Fruit fly (Drosophila melanogaster): ENCODE measurements around the gene Cht2.
A peak's percentile ranks its signal among the peaks of the same experiment; 100 is the strongest.

Cht2 gene

DNA sequence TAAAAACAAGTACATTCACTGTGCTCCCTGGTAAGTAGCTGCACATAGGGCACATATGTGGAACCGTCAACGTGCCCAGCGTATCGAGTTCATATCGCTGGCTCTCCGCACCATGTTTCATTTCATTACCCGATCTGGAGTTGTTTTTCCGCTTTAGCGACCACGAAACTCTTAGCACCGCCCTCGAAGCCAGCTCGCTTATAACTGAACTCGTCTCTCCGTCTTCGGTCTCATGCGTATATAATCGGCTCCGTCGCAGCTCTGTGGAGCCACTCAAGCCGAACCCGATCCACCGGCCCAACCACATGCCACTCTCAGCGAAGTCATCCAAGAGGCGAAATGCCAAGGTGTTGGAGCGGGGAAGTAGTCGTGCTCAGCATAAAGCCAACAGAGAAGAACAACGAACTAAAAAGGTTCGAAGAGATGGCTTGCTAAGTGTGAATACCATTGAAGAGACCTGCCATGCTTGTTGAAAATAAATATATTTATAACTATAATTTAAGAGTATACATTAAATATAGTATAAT, at the start of gene Cht2 (continued):
- no peak for TF ChIP-seq Smox (GFP tag; optimal IDR thresholded peaks at IDR 0.05)
- TF ChIP-seq Sox102F (GFP tag; optimal IDR thresholded peaks at IDR 0.05) = peak; percentile 32
- TF ChIP-seq lz (GFP tag; optimal IDR thresholded peaks at IDR 0.05) = no peak
- TF ChIP-seq Eip93F (GFP tag; optimal IDR thresholded peaks at IDR 0.05) = peak; percentile 1
- peak; percentile 63 for TF ChIP-seq dsx (GFP tag; optimal IDR thresholded peaks at IDR 0.05; ENCODE audit: poor library complexity, severe bottlenecking)
- no peak for TF ChIP-seq CG10669 (GFP tag; optimal IDR thresholded peaks at IDR 0.05)
- no peak for TF ChIP-seq CG7368 (GFP tag; optimal IDR thresholded peaks at IDR 0.05)

- no peak for TF ChIP-seq CG11294 (GFP tag; IDR thresholded peaks at IDR 0.05)
- TF ChIP-seq ss (GFP tag; optimal IDR thresholded peaks at IDR 0.05) = no peak
- TF ChIP-seq Sox14 (GFP tag; optimal IDR thresholded peaks at IDR 0.05) = no peak
- TF ChIP-seq vri (GFP tag; optimal IDR thresholded peaks at IDR 0.05) = no peak
- TF ChIP-seq Blimp-1 (GFP tag; optimal IDR thresholded peaks at IDR 0.05) = no peak
- peak; percentile 66 for TF ChIP-seq CG1621 (tag; optimal IDR thresholded peaks at IDR 0.05)
- TF ChIP-seq CG11902 (GFP tag; optimal IDR thresholded peaks at IDR 0.05) = no peak
- peak; percentile 32 for TF ChIP-seq esn (GFP tag; optimal IDR thresholded peaks at IDR 0.05)
Observed at dm6 chr3L:1802802-1803201, 47.1 kb upstream of the Cht2 start, which contains the start of the genes JTBR and CG42676. Gene JTBR (minus strand): TSS chr3L:1802856. Gene CG42676 (plus strand): TSS chr3L:1803107.

dm6 chr3L:1798649-1799048, 42.9 kb upstream of the Cht2 start, which contains the start of gene Patj:
Gene Patj (plus strand): TSS chr3L:1798803.
- TF ChIP-seq Hr4 (GFP tag; optimal IDR thresholded peaks at IDR 0.05) = no peak

DNA sequence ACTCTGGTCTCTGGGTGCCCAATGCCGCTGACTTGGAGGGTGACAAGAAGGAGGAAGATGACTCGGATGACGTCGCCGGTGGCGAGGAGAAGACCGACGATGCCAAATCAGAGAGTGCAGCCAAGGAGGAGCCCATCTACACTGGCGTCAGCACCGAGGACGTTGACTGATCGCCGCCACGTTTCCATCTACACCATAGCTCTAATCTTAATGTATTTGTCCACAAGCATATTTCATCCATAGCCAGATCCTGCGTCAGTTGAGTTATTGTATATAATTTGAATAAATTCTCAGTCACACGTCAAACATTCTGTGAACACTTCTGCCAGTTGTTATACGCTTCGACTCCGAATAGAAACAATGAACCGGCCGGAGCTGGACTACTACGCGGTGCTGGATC, 41.3 kb upstream of the Cht2 start, which contains the start of gene CG12020:
TSS of gene CG12020 (plus strand) at position 301 of the 400 bp plus-strand sequence.
- no peak for TF ChIP-seq Hr38 (GFP tag; optimal IDR thresholded peaks at IDR 0.05)
- TF ChIP-seq Ets96B (tag; optimal IDR thresholded peaks at IDR 0.05) = no peak
- no peak for TF ChIP-seq svp (GFP tag)
- TF ChIP-seq CG15336 (GFP tag; IDR thresholded peaks at IDR 0.05) = no peak
- no peak for TF ChIP-seq CG4318 (GFP tag; optimal IDR thresholded peaks at IDR 0.05)
- TF ChIP-seq ss (GFP tag; optimal IDR thresholded peaks at IDR 0.05) = no peak
- no peak for TF ChIP-seq fd59A (GFP tag; optimal IDR thresholded peaks at IDR 0.05)
- TF ChIP-seq CG8119 (GFP tag; IDR thresholded peaks at IDR 0.05) = no peak
- TF ChIP-seq CG9139 (GFP tag; optimal IDR thresholded peaks at IDR 0.05) = no peak
- no peak for TF ChIP-seq CG1621 (tag; optimal IDR thresholded peaks at IDR 0.05)
- no peak for TF ChIP-seq lz (GFP tag; optimal IDR thresholded peaks at IDR 0.05)
- TF ChIP-seq Hr4 (GFP tag; optimal IDR thresholded peaks at IDR 0.05) = no peak
- no peak for TF ChIP-seq Blimp-1 (GFP tag; optimal IDR thresholded peaks at IDR 0.05)
- TF ChIP-seq Hr39 (GFP tag; optimal IDR thresholded peaks at IDR 0.05) = no peak

- peak; percentile 39 for TF ChIP-seq esn (GFP tag; optimal IDR thresholded peaks at IDR 0.05)
- no peak for TF ChIP-seq Eip75B (GFP tag; optimal IDR thresholded peaks at IDR 0.05)
- peak; percentile 21 for TF ChIP-seq CG3032 (tag; optimal IDR thresholded peaks at IDR 0.05)
- no peak for TF ChIP-seq CG11902 (GFP tag; optimal IDR thresholded peaks at IDR 0.05)
- no peak for TF ChIP-seq CG6808 (GFP tag; optimal IDR thresholded peaks at IDR 0.05)
- no peak for TF ChIP-seq Eip78C (GFP tag)
- TF ChIP-seq Blimp-1 (GFP tag; optimal IDR thresholded peaks at IDR 0.05) = no peak
- no peak for TF ChIP-seq CG4318 (GFP tag; optimal IDR thresholded peaks at IDR 0.05)
- no peak for TF ChIP-seq CG10669 (GFP tag; optimal IDR thresholded peaks at IDR 0.05)
- peak in 1 of 2 experiments; percentile 3 for TF ChIP-seq salr (GFP tag; optimal IDR thresholded peaks at IDR 0.05)
- no peak for TF ChIP-seq fkh (GFP tag; optimal IDR thresholded peaks at IDR 0.05)
- TF ChIP-seq vri (GFP tag; optimal IDR thresholded peaks at IDR 0.05) = no peak
- no peak; the same call in 1 of the 2 replicates for TF ChIP-seq CG15336 (GFP tag; IDR thresholded peaks at IDR 0.05)
- no peak for TF ChIP-seq CG8319 (GFP tag; optimal IDR thresholded peaks at IDR 0.05)
- peak; percentile 33 for TF ChIP-seq cyc (GFP tag; optimal IDR thresholded peaks at IDR 0.05)
- no peak for TF ChIP-seq Smox (GFP tag; optimal IDR thresholded peaks at IDR 0.05)
- no peak for TF ChIP-seq acj6 (GFP tag; optimal IDR thresholded peaks at IDR 0.05)
- no peak for TF ChIP-seq spab (GFP tag; optimal IDR thresholded peaks at IDR 0.05)
- no peak for TF ChIP-seq CG6276 (GFP tag; optimal IDR thresholded peaks at IDR 0.05)
- TF ChIP-seq eg (GFP tag; IDR thresholded peaks at IDR 0.05) = 0 out of 3 replicates have a peak, but pooled peaks have one; percentile 29
- no peak for TF ChIP-seq CG6792 (GFP tag; optimal IDR thresholded peaks at IDR 0.05)
- TF ChIP-seq Sox15 (GFP tag; optimal IDR thresholded peaks at IDR 0.05) = no peak
- TF ChIP-seq CG6163 (GFP tag; IDR thresholded peaks at IDR 0.05) = no peak
- no peak for TF ChIP-seq CG11294 (GFP tag; IDR thresholded peaks at IDR 0.05)
Observed at dm6 chr3L:1794943-1795696, 39.4 kb upstream of the Cht2 start, which contains the start of the genes alpha-Spec, dlt and Cdc37. Gene alpha-Spec (minus strand): TSS chr3L:1795328. Gene dlt (minus strand): TSS chr3L:1795328. Gene Cdc37 (plus strand): TSS chr3L:1795392.

Measured in whole organism, prepupa.